Worm (Caenorhabditis elegans) whole organism, L2 larva: ENCODE data around the gene rbbp-5.

ENCODE experiments used
- F13H6.1 ChIP-seq: sonication (generic microtip); optimal IDR thresholded peaks from 2 replicates; lab custom pipeline; 2016; ENCODE audit warnings: missing genetic modification characterization, missing compliant biosample characterization
- R02D3.7 ChIP-seq: fragments of 150-350 bp; optimal IDR thresholded peaks from 2 replicates; lab custom pipeline; 2014; ENCODE audit warnings: missing biosample characterization, missing genetic modification characterization

ce11 chrII:6120548-6120947, 22.9 kb downstream of the rbbp-5 start:
- TF ChIP-seq F13H6.1 (no peak), R02D3.7 (no peak)
